Fruit fly (Drosophila melanogaster): Measurements from ENCODE around the gene ru.

ru gene

dm6 chr3L:1335428-1335764 lies 35.0 kb upstream of the ru start (continued):
- no peak for TF ChIP-seq NC2α (GFP tag; optimal IDR thresholded peaks at IDR 0.05)
- TF ChIP-seq CG6813 (GFP tag; optimal IDR thresholded peaks at IDR 0.05): no peak
- peak; percentile 59; the same call in 1 of the 3 replicates for TF ChIP-seq H15 (GFP tag; IDR thresholded peaks at IDR 0.05)
- TF ChIP-seq corto (GFP tag; optimal IDR thresholded peaks at IDR 0.05): no peak
- no peak for TF ChIP-seq klu (GFP tag; IDR thresholded peaks at IDR 0.05)
- peak; percentile 52; the same call in 2 of the 3 replicates for TF ChIP-seq tgo (GFP tag; IDR thresholded peaks at IDR 0.05)
- TF ChIP-seq CG10654 (GFP tag; optimal IDR thresholded peaks at IDR 0.05): no peak
- TF ChIP-seq lola (GFP tag; optimal IDR thresholded peaks at IDR 0.05): no peak
- peak; percentile 66 for TF ChIP-seq Fer1 (GFP tag; optimal IDR thresholded peaks at IDR 0.05)
- no peak for TF ChIP-seq zen (tag; optimal IDR thresholded peaks at IDR 0.05)
- peak; percentile 41; the same call in 1 of the 2 replicates for TF ChIP-seq MBD-R2 (GFP tag; IDR thresholded peaks at IDR 0.05)
- no peak for TF ChIP-seq CG31441 (GFP tag; IDR thresholded peaks at IDR 0.05)
- no peak for TF ChIP-seq pan (optimal IDR thresholded peaks at IDR 0.05)
- TF ChIP-seq pan (GFP tag; optimal IDR thresholded peaks at IDR 0.05 in 1 of 2, IDR thresholded peaks at IDR 0.05 in 1 of 2): peak in 1 of 2 experiments; percentile 76
- no peak for TF ChIP-seq CG12299 (tag; optimal IDR thresholded peaks at IDR 0.05)
- TF ChIP-seq B-H2 (GFP tag; optimal IDR thresholded peaks at IDR 0.05): no peak
- no peak for TF ChIP-seq CG15011 (GFP tag; optimal IDR thresholded peaks at IDR 0.05)
- TF ChIP-seq sc (optimal IDR thresholded peaks at IDR 0.05): no peak
- TF ChIP-seq sc (GFP tag; optimal IDR thresholded peaks at IDR 0.05): no peak
- TF ChIP-seq H2.0 (GFP tag; IDR thresholded peaks at IDR 0.05): peak; percentile 55
- peak; percentile 29 for TF ChIP-seq tin (GFP tag; optimal IDR thresholded peaks at IDR 0.05)
- no peak for TF ChIP-seq da (GFP tag; optimal IDR thresholded peaks at IDR 0.05)
- no peak for TF ChIP-seq amos (GFP tag; IDR thresholded peaks at IDR 0.05; ENCODE audit: partially characterized antibody)
- TF ChIP-seq en (GFP tag; optimal IDR thresholded peaks at IDR 0.05): no peak
- TF ChIP-seq ERR (GFP tag; optimal IDR thresholded peaks at IDR 0.05): no peak
- TF ChIP-seq CG3065 (GFP tag; optimal IDR thresholded peaks at IDR 0.05): no peak
- no peak for TF ChIP-seq CG13287 (GFP tag; IDR thresholded peaks at IDR 0.05; ENCODE audit: partially characterized antibody)
- no peak for TF ChIP-seq Optix (GFP tag; IDR thresholded peaks at IDR 0.05)
- no peak for TF ChIP-seq stwl (tag; optimal IDR thresholded peaks at IDR 0.05)
- no peak for TF ChIP-seq hbn (GFP tag; IDR thresholded peaks at IDR 0.05; ENCODE audit: partially characterized antibody)
- TF ChIP-seq CG12236 (GFP tag; optimal IDR thresholded peaks at IDR 0.05): no peak
- no peak for TF ChIP-seq p53 (GFP tag; optimal IDR thresholded peaks at IDR 0.05)
- TF ChIP-seq CG1233 (GFP tag; optimal IDR thresholded peaks at IDR 0.05): no peak
- no peak for TF ChIP-seq CG17912 (GFP tag; optimal IDR thresholded peaks at IDR 0.05)
- TF ChIP-seq CG8281 (tag; optimal IDR thresholded peaks at IDR 0.05): no peak
- peak; percentile 50 for TF ChIP-seq caup (GFP tag; optimal IDR thresholded peaks at IDR 0.05; ENCODE audit: severe bottlenecking)
- no peak for TF ChIP-seq Nf-YB (GFP tag; optimal IDR thresholded peaks at IDR 0.05)
- TF ChIP-seq shn (GFP tag; optimal IDR thresholded peaks at IDR 0.05): peak; percentile 32
- no peak for TF ChIP-seq wor (GFP tag; IDR thresholded peaks at IDR 0.05)
- no peak for TF ChIP-seq CG6272 (GFP tag; IDR thresholded peaks at IDR 0.05)
- TF ChIP-seq az2 (GFP tag; optimal IDR thresholded peaks at IDR 0.05): peak; percentile 29
- TF ChIP-seq CG3995 (GFP tag; optimal IDR thresholded peaks at IDR 0.05): no peak
- no peak for TF ChIP-seq ems (GFP tag; optimal IDR thresholded peaks at IDR 0.05)
- TF ChIP-seq Rfx (GFP tag; IDR thresholded peaks at IDR 0.05): peak; percentile 84
- no peak for TF ChIP-seq tx (GFP tag; optimal IDR thresholded peaks at IDR 0.05)
- no peak for TF ChIP-seq nau (GFP tag; optimal IDR thresholded peaks at IDR 0.05)
- TF ChIP-seq sens (GFP tag): peak; percentile 10
- TF ChIP-seq sob (GFP tag; IDR thresholded peaks at IDR 0.05): peak; percentile 72
- no peak for TF ChIP-seq Eip74EF (GFP tag; optimal IDR thresholded peaks at IDR 0.05)
- TF ChIP-seq CG14667 (GFP tag; IDR thresholded peaks at IDR 0.05): no peak
- peak; percentile 26; the same call in 1 of the 2 replicates for TF ChIP-seq sisA (GFP tag; IDR thresholded peaks at IDR 0.05)
- TF ChIP-seq Camta (GFP tag; optimal IDR thresholded peaks at IDR 0.05): peak; percentile 27

All from whole organism, embryonic.